Fruit fly (Drosophila melanogaster): ENCODE data around the gene Caf1-180.

The Caf1-180 gene

dm6 chrX:8561404-8562397 is 44.4 kb downstream of the Caf1-180 start (continued):
- TF ChIP-seq exex (tag; optimal IDR thresholded peaks at IDR 0.05), result peak; percentile 51
- peak; percentile 43 to 52 for TF ChIP-seq dpn (GFP tag; optimal IDR thresholded peaks at IDR 0.05)
- no peak for TF ChIP-seq CG2199 (GFP tag; IDR thresholded peaks at IDR 0.05)
- TF ChIP-seq lola (GFP tag; optimal IDR thresholded peaks at IDR 0.05), result no peak
- peak; percentile 26 for TF ChIP-seq CG14710 (tag; optimal IDR thresholded peaks at IDR 0.05)
- TF ChIP-seq Hr78 (GFP tag; optimal IDR thresholded peaks at IDR 0.05), result no peak
- no peak for TF ChIP-seq CG9609 (GFP tag; optimal IDR thresholded peaks at IDR 0.05)
- no peak for TF ChIP-seq CG3281 (GFP tag; optimal IDR thresholded peaks at IDR 0.05)
- peak; percentile 70 for TF ChIP-seq CG12769 (tag; optimal IDR thresholded peaks at IDR 0.05)
- TF ChIP-seq otp (GFP tag; IDR thresholded peaks at IDR 0.05), result peak; percentile 60; the same call in 1 of the 3 replicates
- TF ChIP-seq Kr (GFP tag; optimal IDR thresholded peaks at IDR 0.05), result peak; percentile 75
- peak in 1 of 2 experiments; percentile 6 for TF ChIP-seq bsh (GFP tag; optimal IDR thresholded peaks at IDR 0.05)
- no peak for TF ChIP-seq CG11085 (GFP tag; IDR thresholded peaks at IDR 0.05)
- peak; percentile 22 for TF ChIP-seq CG9437 (GFP tag; optimal IDR thresholded peaks at IDR 0.05)
- TF ChIP-seq luna (GFP tag; optimal IDR thresholded peaks at IDR 0.05), result no peak
- peak; percentile 21 for TF ChIP-seq vfl (GFP tag; optimal IDR thresholded peaks at IDR 0.05)
- no peak for TF ChIP-seq en (GFP tag; optimal IDR thresholded peaks at IDR 0.05)
- no peak for TF ChIP-seq PHDP (tag; optimal IDR thresholded peaks at IDR 0.05)
- peak; percentile 89 for TF ChIP-seq pros (GFP tag; optimal IDR thresholded peaks at IDR 0.05)
- no peak for TF ChIP-seq Nf-YA (GFP tag; IDR thresholded peaks at IDR 0.05)
- peak; percentile 16 for TF ChIP-seq CG30403 (GFP tag; optimal IDR thresholded peaks at IDR 0.05)
- TF ChIP-seq CG6765 (GFP tag; optimal IDR thresholded peaks at IDR 0.05), result no peak
- peak; percentile 13 for TF ChIP-seq Dip3 (GFP tag; optimal IDR thresholded peaks at IDR 0.05)
- TF ChIP-seq nerfin-1 (tag; optimal IDR thresholded peaks at IDR 0.05), result no peak
- TF ChIP-seq CG6683 (GFP tag; optimal IDR thresholded peaks at IDR 0.05), result no peak
- no peak for TF ChIP-seq Spps (tag; optimal IDR thresholded peaks at IDR 0.05)
- peak; percentile 72 for TF ChIP-seq ci (GFP tag; IDR thresholded peaks at IDR 0.05)
- TF ChIP-seq vnd (GFP tag; IDR thresholded peaks at IDR 0.05; ENCODE audit: partially characterized antibody), result 0 out of 3 replicates have a peak, but pooled peaks have one; percentile 45
- no peak for TF ChIP-seq Bteb2 (GFP tag; optimal IDR thresholded peaks at IDR 0.05)
- TF ChIP-seq kni (GFP tag; optimal IDR thresholded peaks at IDR 0.05), result peak; percentile 62
- TF ChIP-seq ara (GFP tag; IDR thresholded peaks at IDR 0.05), result no peak
- TF ChIP-seq Ets97D (GFP tag; optimal IDR thresholded peaks at IDR 0.05), result peak; percentile 6
- TF ChIP-seq CG33557 (GFP tag; optimal IDR thresholded peaks at IDR 0.05), result no peak
- peak; percentile 5 for TF ChIP-seq CG2875 (GFP tag; optimal IDR thresholded peaks at IDR 0.05)
- TF ChIP-seq Med (GFP tag), result peak; percentile 92
- peak; percentile 16 for TF ChIP-seq phol (tag; optimal IDR thresholded peaks at IDR 0.05)
- no peak for TF ChIP-seq Lpt (GFP tag; optimal IDR thresholded peaks at IDR 0.05)
- no peak for TF ChIP-seq CG9215 (GFP tag; IDR thresholded peaks at IDR 0.05)
- TF ChIP-seq CG12391 (tag; optimal IDR thresholded peaks at IDR 0.05), result peak; percentile 39
- TF ChIP-seq D (optimal IDR thresholded peaks at IDR 0.05), result no peak
- TF ChIP-seq D (GFP tag; optimal IDR thresholded peaks at IDR 0.05), result peak; percentile 59
- no peak for TF ChIP-seq jing (GFP tag; optimal IDR thresholded peaks at IDR 0.05)
- no peak for TF ChIP-seq CG16779 (GFP tag; IDR thresholded peaks at IDR 0.05)
- TF ChIP-seq ase (GFP tag; IDR thresholded peaks at IDR 0.05), result no peak
- TF ChIP-seq fd102C (GFP tag; optimal IDR thresholded peaks at IDR 0.05), result no peak
- no peak for TF ChIP-seq stc (GFP tag; IDR thresholded peaks at IDR 0.05)
- TF ChIP-seq p53 (GFP tag; optimal IDR thresholded peaks at IDR 0.05), result no peak
- TF ChIP-seq NC2α (GFP tag; optimal IDR thresholded peaks at IDR 0.05), result no peak
